Worm (Caenorhabditis elegans) whole organism, L2 larva: Measurements from ENCODE around the gene clh-1.

Experiments
- ceh-82 ChIP-seq: fragments of 150-350 bp; optimal IDR thresholded peaks from 2 replicates; lab custom pipeline; 2014; ENCODE audit warnings: missing biosample characterization, missing genetic modification characterization
- elt-3 ChIP-seq: sonication (generic microtip); optimal IDR thresholded peaks from 2 replicates; lab custom pipeline; 2017; ENCODE audit warnings: missing biosample characterization, missing genetic modification characterization
- nhr-10 ChIP-seq: sonication (generic microtip); optimal IDR thresholded peaks from 2 replicates; lab custom pipeline; 2017; ENCODE audit warnings: missing biosample characterization, missing genetic modification characterization
- nhr-11 ChIP-seq: fragments of 150-350 bp; optimal IDR thresholded peaks from 2 replicates; lab custom pipeline; 2014; ENCODE audit warnings: missing biosample characterization, missing genetic modification characterization

DNA sequence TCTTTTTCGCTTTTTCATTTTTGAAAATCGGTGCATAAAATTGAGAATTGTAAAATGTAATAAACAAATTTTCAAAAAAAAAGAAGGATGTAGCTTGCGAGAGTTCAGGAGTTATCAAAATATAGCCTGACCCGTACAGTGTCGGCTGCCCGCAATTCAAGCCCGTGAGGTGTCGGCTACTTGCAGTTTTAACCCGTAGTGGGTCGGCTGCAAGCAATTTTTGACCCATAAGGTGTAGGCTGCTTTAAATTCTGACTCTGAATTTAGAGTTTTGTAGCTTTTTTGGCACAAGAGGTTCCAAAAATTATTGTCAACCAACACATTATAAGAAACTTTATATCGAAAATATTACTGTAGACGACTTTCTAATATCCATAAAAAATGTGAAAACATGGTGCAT is 10.3 kb downstream of the clh-1 start:
- TF ChIP-seq nhr-10 (no peak), nhr-11 (no peak), ceh-82 (tag; lab: Kevin White, UChicago) (no peak), elt-3 (no peak)
